Fruit fly (Drosophila melanogaster) whole organism, wandering third instar larva: ENCODE results near the gene Hr4.
A peak's percentile ranks its signal among the peaks of the same experiment; 100 is the strongest.

Experiments
- CG9705 ChIP-seq: fragments of 200-800 bp; sonication (Bioruptor generic); optimal IDR thresholded peaks from 2 replicates; lab custom pipeline; 2018; ENCODE audit warnings: missing biosample characterization, mild to moderate bottlenecking, missing genetic modification characterization
- CrebA ChIP-seq: fragments of 200-800 bp; sonication (Bioruptor generic); optimal IDR thresholded peaks from 2 replicates; lab custom pipeline; 2016; ENCODE audit warnings: missing biosample characterization, mild to moderate bottlenecking, missing genetic modification characterization, borderline replicate concordance
- Dfd ChIP-seq: fragments of >200 bp; optimal IDR thresholded peaks from 2 replicates; lab custom pipeline; 2017; ENCODE audit warnings: missing biosample characterization, missing genetic modification characterization
- GATAd ChIP-seq: sonication (Bioruptor generic); optimal IDR thresholded peaks from 2 replicates; lab custom pipeline; 2016; ENCODE audit warnings: missing biosample characterization, missing genetic modification characterization
- Hr78 ChIP-seq: fragments of >200 bp; optimal IDR thresholded peaks from 2 replicates; lab custom pipeline; 2017; ENCODE audit warnings: missing biosample characterization, missing genetic modification characterization
- OdsH ChIP-seq: fragments of 200-800 bp; sonication (Bioruptor generic); optimal IDR thresholded peaks from 2 replicates; lab custom pipeline; 2016; ENCODE audit warnings: missing biosample characterization, mild to moderate bottlenecking, missing genetic modification characterization
- dsf ChIP-seq: sonication (Bioruptor generic); optimal IDR thresholded peaks from 2 replicates; lab custom pipeline; 2016; ENCODE audit warnings: missing biosample characterization, missing genetic modification characterization, borderline replicate concordance
- fru ChIP-seq: fragments of 200-800 bp; sonication (Bioruptor generic); optimal IDR thresholded peaks from 3 replicates; lab custom pipeline; 2016; ENCODE audit warnings: missing biosample characterization, mild to moderate bottlenecking, missing genetic modification characterization
- h ChIP-seq: fragments of 200-800 bp; sonication (Bioruptor generic); optimal IDR thresholded peaks from 3 replicates; lab custom pipeline; 2016; ENCODE audit warnings: missing biosample characterization, mild to moderate bottlenecking, missing genetic modification characterization
- jim ChIP-seq: fragments of 175-275, 200-325 bp; sonication (Bioruptor generic); optimal IDR thresholded peaks from 2 replicates; lab custom pipeline; 2016; ENCODE audit warnings: missing biosample characterization, mild to moderate bottlenecking, missing genetic modification characterization
- lola ChIP-seq: fragments of >200 bp; optimal IDR thresholded peaks from 2 replicates; lab custom pipeline; 2017; ENCODE audit warnings: missing biosample characterization, missing genetic modification characterization
- psq ChIP-seq: fragments of 200-800 bp; sonication (Bioruptor generic); optimal IDR thresholded peaks from 3 replicates; lab custom pipeline; 2017; ENCODE audit warnings: missing biosample characterization, mild to moderate bottlenecking, missing genetic modification characterization, moderate library complexity

DNA sequence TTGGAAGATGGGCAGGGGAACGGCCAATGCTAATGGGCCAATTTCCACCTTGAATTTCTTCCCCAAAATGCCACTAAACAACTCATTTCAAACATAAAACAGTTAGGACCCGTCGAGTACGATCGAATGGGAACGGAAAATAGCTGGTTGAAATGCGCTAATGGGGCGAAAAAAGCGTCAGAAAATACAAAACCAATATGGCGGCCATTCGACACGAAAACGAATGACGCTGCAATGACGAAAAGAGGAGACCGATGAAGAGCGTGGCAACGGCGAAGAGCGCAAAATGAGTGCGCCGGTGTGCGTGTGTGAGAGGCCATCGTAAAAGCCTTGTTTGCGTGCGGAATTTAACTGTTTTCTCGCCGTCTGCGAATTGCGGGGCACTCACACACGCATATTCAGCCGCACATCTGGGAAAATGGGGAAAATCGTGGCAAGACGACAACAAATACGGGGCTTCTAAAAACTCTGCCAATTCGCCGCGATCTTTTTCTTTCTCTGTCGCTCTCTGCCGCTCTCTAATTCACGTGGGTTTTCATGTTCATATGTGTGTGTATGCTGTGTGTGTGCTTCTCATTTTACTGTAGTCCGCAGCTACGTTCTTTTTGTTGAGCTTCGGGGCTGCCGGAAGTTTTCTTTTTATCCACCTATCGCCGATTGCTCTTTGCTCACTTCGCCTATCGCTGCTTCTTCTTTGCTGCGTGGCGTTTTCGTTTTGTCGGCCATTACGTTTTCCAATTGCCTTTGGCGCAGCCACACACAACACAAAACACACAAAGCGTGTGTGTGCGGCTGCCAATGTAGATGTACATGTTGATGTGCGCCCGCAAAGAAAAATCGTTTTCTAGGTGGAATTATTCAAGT, 68.5 kb downstream of the Hr4 start, which contains the start of gene east:
- TF ChIP-seq GATAd (GFP tag; lab: Kevin White, UChicago) (no peak), jim (GFP tag; lab: Kevin White, UChicago) (no peak), psq (GFP tag; lab: Kevin White, UChicago) (peak; percentile 92), Hr78 (GFP tag; lab: Kevin White, UChicago) (no peak), h (GFP tag; lab: Kevin White, UChicago) (no peak), CG9705 (GFP tag; lab: Kevin White, UChicago) (no peak), dsf (GFP tag; lab: Kevin White, UChicago) (no peak), Dfd (GFP tag; lab: Kevin White, UChicago) (no peak), fru (GFP tag; lab: Kevin White, UChicago) (no peak), lola (GFP tag; lab: Kevin White, UChicago) (no peak), OdsH (GFP tag; lab: Kevin White, UChicago) (no peak), CrebA (GFP tag; lab: Kevin White, UChicago) (no peak)
